Fruit fly (Drosophila melanogaster): ENCODE measurements around the gene CG18476.

Gene CG18476

dm6 chr3R:11662617-11663016 is 15.3 kb downstream of the CG18476 start (continued):
- TF ChIP-seq sens-2 (GFP tag; IDR thresholded peaks at IDR 0.05) (no peak), CG32532 (GFP tag; IDR thresholded peaks at IDR 0.05) (no peak), sim (GFP tag; IDR thresholded peaks at IDR 0.05) (no peak), oc (tag; optimal IDR thresholded peaks at IDR 0.05) (no peak), CG6175 (GFP tag; IDR thresholded peaks at IDR 0.05) (no peak), unpg (GFP tag; optimal IDR thresholded peaks at IDR 0.05) (no peak), CG11504 (tag; optimal IDR thresholded peaks at IDR 0.05) (peak; percentile 26), CG13624 (GFP tag; optimal IDR thresholded peaks at IDR 0.05) (no peak), CG8359 (GFP tag; optimal IDR thresholded peaks at IDR 0.05; ENCODE audit: borderline replicate concordance) (no peak), CG2116 (GFP tag; optimal IDR thresholded peaks at IDR 0.05) (no peak), chif (GFP tag; optimal IDR thresholded peaks at IDR 0.05) (peak in 1 of 2 experiments; percentile 4), CG34224 (GFP tag; IDR thresholded peaks at IDR 0.05; ENCODE audit: partially characterized antibody) (no peak), CG30431 (GFP tag; optimal IDR thresholded peaks at IDR 0.05) (no peak), cato (GFP tag; optimal IDR thresholded peaks at IDR 0.05; ENCODE audit: borderline replicate concordance) (no peak), tup (GFP tag; optimal IDR thresholded peaks at IDR 0.05) (no peak), stwl (tag; optimal IDR thresholded peaks at IDR 0.05) (no peak), CG30403 (GFP tag; optimal IDR thresholded peaks at IDR 0.05) (no peak), crol (GFP tag; IDR thresholded peaks at IDR 0.05) (no peak), hbn (GFP tag; IDR thresholded peaks at IDR 0.05; ENCODE audit: partially characterized antibody) (no peak), CG11456 (GFP tag; IDR thresholded peaks at IDR 0.05) (no peak), Rfx (GFP tag; IDR thresholded peaks at IDR 0.05) (no peak), CG7987 (GFP tag; optimal IDR thresholded peaks at IDR 0.05) (no peak), Xrp1 (GFP tag; IDR thresholded peaks at IDR 0.05) (peak; percentile 14; the same call in 1 of the 2 replicates), Dref (GFP tag; IDR thresholded peaks at IDR 0.05) (no peak), YL-1 (GFP tag; optimal IDR thresholded peaks at IDR 0.05) (no peak), kah (GFP tag; optimal IDR thresholded peaks at IDR 0.05) (no peak), HmgD (GFP tag; optimal IDR thresholded peaks at IDR 0.05) (no peak), CG15269 (tag; optimal IDR thresholded peaks at IDR 0.05) (peak; percentile 15), Poxn (GFP tag; IDR thresholded peaks at IDR 0.05) (no peak), CG31365 (tag; optimal IDR thresholded peaks at IDR 0.05) (no peak), CG9932 (GFP tag; IDR thresholded peaks at IDR 0.05) (no peak), Atf3 (GFP tag; optimal IDR thresholded peaks at IDR 0.05) (no peak), E2f1 (GFP tag; IDR thresholded peaks at IDR 0.05) (no peak), Rx (GFP tag; IDR thresholded peaks at IDR 0.05) (no peak), BtbVII (GFP tag; optimal IDR thresholded peaks at IDR 0.05) (no peak), CG8089 (GFP tag; optimal IDR thresholded peaks at IDR 0.05) (no peak), chm (GFP tag; IDR thresholded peaks at IDR 0.05) (no peak), CG10979 (tag; optimal IDR thresholded peaks at IDR 0.05) (peak; percentile 4), HLH3B (GFP tag; IDR thresholded peaks at IDR 0.05) (no peak), lola (GFP tag; optimal IDR thresholded peaks at IDR 0.05) (no peak), esg (GFP tag; conservative IDR thresholded peaks at IDR 0.05) (0 out of 2 replicates have a peak, but pooled peaks have one; percentile 6), CG12104 (GFP tag; optimal IDR thresholded peaks at IDR 0.05) (no peak), CG16863 (GFP tag; optimal IDR thresholded peaks at IDR 0.05) (no peak), MESR4 (GFP tag; optimal IDR thresholded peaks at IDR 0.05) (no peak), Hr51 (GFP tag; optimal IDR thresholded peaks at IDR 0.05) (peak in 1 of 2 experiments; percentile 31), CG10462 (GFP tag; optimal IDR thresholded peaks at IDR 0.05) (no peak), hth (optimal IDR thresholded peaks at IDR 0.05) (no peak), Nf-YA (GFP tag; IDR thresholded peaks at IDR 0.05) (no peak), salm (tag; optimal IDR thresholded peaks at IDR 0.05) (no peak), CG10959 (GFP tag; IDR thresholded peaks at IDR 0.05) (no peak), CG18262 (tag; optimal IDR thresholded peaks at IDR 0.05) (no peak), CG16779 (GFP tag; IDR thresholded peaks at IDR 0.05) (no peak)
